Worm (Caenorhabditis elegans) whole organism, L4 larva: ENCODE measurements around the gene C52B9.19.

Experiments used
- F26F4.8 ChIP-seq: fragments of 200-800 bp; sonication (Bioruptor generic); conservative IDR thresholded peaks from 2 replicates; pipeline ENCODE4 v1.3.6; 2022; ENCODE audit warnings: missing genetic modification characterization, missing compliant biosample characterization
- ces-1 ChIP-seq: fragments of 150-350 bp; sonication (generic microtip); optimal IDR thresholded peaks from 4 replicates; lab custom pipeline; 2014; ENCODE audit warnings: missing biosample characterization, missing genetic modification reagents, missing genetic modification characterization
- mdl-1 ChIP-seq, 2 experiments: fragments of 150-350 bp in 1 of 2; sonication (generic microtip) in 1 of 2; optimal IDR thresholded peaks; 2 replicates each; lab custom pipeline; 2014 to 2017; ENCODE audit warnings: missing biosample characterization in 2 of 2, missing genetic modification characterization in 2 of 2
- mdt-29 ChIP-seq: fragments of 200-800 bp; sonication (Bioruptor generic); IDR thresholded peaks from 2 replicates; pipeline ENCODE4 v1.3.6; 2022; ENCODE audit warnings: missing genetic modification reagents, missing genetic modification characterization, missing compliant biosample characterization
- nhr-11 ChIP-seq: fragments of 150-350 bp; optimal IDR thresholded peaks from 2 replicates; lab custom pipeline; 2014; ENCODE audit warnings: missing biosample characterization, missing genetic modification characterization
- nhr-28 ChIP-seq: fragments of 150-350 bp; optimal IDR thresholded peaks from 2 replicates; lab custom pipeline; 2014; ENCODE audit warnings: missing biosample characterization, missing genetic modification characterization
- nhr-76 ChIP-seq: fragments of 150-350 bp; optimal IDR thresholded peaks from 2 replicates; lab custom pipeline; 2014; ENCODE audit warnings: missing biosample characterization, missing genetic modification characterization
- pha-4 ChIP-seq, 2 experiments: fragments of 150-350 bp in 1 of 2; fragments of 200-800 bp in 1 of 2; sonication (Bioruptor generic) in 1 of 2; IDR thresholded peaks in 1 of 2; optimal IDR thresholded peaks in 1 of 2; 2 replicates each; pipeline versions ENCODE4 v1.3.6 to Lab custom; 2014 to 2022; ENCODE audit warnings: missing genetic modification characterization in 2 of 2, missing genetic modification reagents in 2 of 2, missing biosample characterization in 1 of 2, missing compliant biosample characterization in 1 of 2
- unc-39 ChIP-seq: sonication (generic microtip); optimal IDR thresholded peaks from 2 replicates; lab custom pipeline; 2017; ENCODE audit warnings: missing biosample characterization, missing genetic modification characterization
- zag-1 ChIP-seq: fragments of 150-350 bp; optimal IDR thresholded peaks from 2 replicates; lab custom pipeline; 2014; ENCODE audit warnings: missing biosample characterization, missing genetic modification characterization
- zip-2 ChIP-seq: fragments of 150-350 bp; optimal IDR thresholded peaks from 2 replicates; lab custom pipeline; 2014; ENCODE audit warnings: missing biosample characterization, missing genetic modification characterization

- TF ChIP-seq zip-2 (no peak), F26F4.8 (GFP tag; lab: Robert Waterston, UW) (no peak), zag-1 (no peak), nhr-11 (tag; lab: Kevin White, UChicago) (no peak), unc-39 (tag; lab: Kevin White, UChicago) (no peak), ces-1 (GFP tag; lab: Kevin White, UChicago) (no peak), nhr-28 (no peak), mdl-1 (tag; optimal IDR thresholded peaks at IDR 0.05; lab: Kevin White, UChicago) (no peak), mdt-29 (GFP tag; lab: Robert Waterston, UW) (no peak), pha-4 (GFP tag; IDR thresholded peaks at IDR 0.05; lab: Robert Waterston, UW) (no peak; the same call in 1 of the 2 replicates), pha-4 (tag; optimal IDR thresholded peaks at IDR 0.05; lab: Kevin White, UChicago) (no peak), nhr-76 (tag; lab: Kevin White, UChicago) (no peak)
Measured at ce11 chrX:4255366-4255765, 27.0 kb upstream of the C52B9.19 start.
